Fruit fly (Drosophila melanogaster) S2 (cell line): ENCODE measurements around the gene PIG-T.

ENCODE experiments used
- CG8478 ChIP-seq: fragments of >200 bp; optimal IDR thresholded peaks from 2 replicates; lab custom pipeline; 2018
- CTCF ChIP-seq, 2 experiments: fragments of >200 bp; optimal IDR thresholded peaks; 2 replicates each; lab custom pipeline; 2018

dm6 chrX:8444883-8445572 is 38.0 kb upstream of the PIG-T start:
- TF ChIP-seq CG8478 (lab: Kevin White, UChicago) (no peak), CTCF (optimal IDR thresholded peaks at IDR 0.05; lab: Kevin White, UChicago) (no peak)
